Worm (Caenorhabditis elegans): ENCODE data around the gene lin-2.

lin-2 gene

DNA sequence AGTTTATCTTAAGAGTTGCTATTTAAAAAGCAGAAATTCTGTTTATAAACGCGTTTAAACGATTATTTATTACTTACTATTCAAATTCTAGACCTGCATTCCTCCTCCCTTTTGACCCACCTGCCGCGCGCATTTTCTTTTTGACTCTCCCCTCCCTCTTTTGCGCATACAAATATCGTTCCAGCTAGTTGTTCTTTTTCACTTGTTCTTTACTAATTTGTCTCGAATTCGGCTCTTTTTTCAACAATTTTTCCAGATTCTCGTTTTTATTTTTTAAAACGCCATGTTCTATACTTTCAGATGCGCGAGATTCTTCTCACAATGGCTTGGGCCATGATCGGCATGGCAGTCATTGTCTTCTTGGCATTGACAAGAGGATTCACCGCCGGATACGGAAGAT lies 48.5 kb downstream of the lin-2 start, which contains the start of gene F19H6.4:
Gene F19H6.4 (plus strand): TSS at position 301 of the 400 bp plus-strand sequence.
- TF ChIP-seq nhr-28 (tag; optimal IDR thresholded peaks at IDR 0.05) (no peak), tbx-8 (GFP tag; optimal IDR thresholded peaks at IDR 0.05) (no peak), flh-1 (GFP tag; optimal IDR thresholded peaks at IDR 0.05) (no peak), lin-13 (tag; optimal IDR thresholded peaks at IDR 0.05) (no peak), mep-1 (tag; optimal IDR thresholded peaks at IDR 0.05) (no peak), unc-62 (GFP tag; optimal IDR thresholded peaks at IDR 0.05) (no peak), ceh-83 (GFP tag; optimal IDR thresholded peaks at IDR 0.05) (no peak), elt-3 (tag; optimal IDR thresholded peaks at IDR 0.05) (no peak)

DNA sequence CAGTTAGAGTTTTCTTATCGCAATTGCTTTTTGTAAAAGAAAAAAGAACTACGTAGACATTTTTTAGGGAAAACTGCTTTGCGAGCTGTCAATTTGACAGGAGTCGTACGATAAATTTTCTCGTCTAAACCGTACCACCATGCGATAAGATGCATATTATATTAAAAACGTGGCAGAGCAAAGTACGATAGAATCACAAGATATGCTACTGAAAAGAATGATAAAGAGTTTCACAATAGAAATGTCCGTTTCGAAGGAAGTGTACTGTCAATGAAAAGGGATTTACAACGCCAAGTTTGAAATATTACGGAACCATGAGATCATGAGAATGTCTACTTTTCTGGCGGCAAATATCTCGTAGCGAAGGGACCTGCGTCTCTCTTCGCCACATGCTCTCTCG lies 49.0 kb downstream of the lin-2 start, which contains the start of gene F19H6.5:
Gene F19H6.5 (minus strand): TSS at position 101 of the 400 bp plus-strand sequence.
- no peak for TF ChIP-seq elt-3 (tag; optimal IDR thresholded peaks at IDR 0.05)
- no peak for TF ChIP-seq sem-2 (GFP tag; optimal IDR thresholded peaks at IDR 0.05)
- TF ChIP-seq ceh-39 (tag; optimal IDR thresholded peaks at IDR 0.05): no peak
- TF ChIP-seq drap-1 (GFP tag; optimal IDR thresholded peaks at IDR 0.05): no peak

DNA sequence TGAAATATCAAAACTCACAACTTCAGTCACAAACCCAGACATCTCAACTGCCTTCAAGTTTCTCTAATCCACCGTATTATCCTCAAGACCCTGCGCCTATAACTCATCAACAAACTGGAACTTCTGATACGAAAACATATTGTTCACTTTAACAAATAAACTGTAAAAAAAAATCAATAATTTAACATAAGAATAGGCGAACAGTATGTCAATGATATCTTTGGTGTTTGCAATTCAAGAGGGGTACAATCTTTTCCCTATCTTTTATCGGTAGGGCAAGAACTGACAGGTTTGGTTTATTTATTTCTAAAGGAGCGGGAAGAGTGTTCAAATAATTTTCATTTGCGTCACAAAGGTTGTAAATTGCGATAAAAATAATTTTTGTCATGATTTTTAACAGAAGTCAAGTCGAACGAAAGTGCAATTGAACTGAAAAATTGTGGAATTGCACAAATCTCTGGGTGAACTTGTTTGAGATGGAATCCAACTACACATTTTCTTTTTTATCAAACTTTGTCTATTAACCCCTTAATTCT lies 50.8 kb downstream of the lin-2 start:
- TF ChIP-seq ceh-39 (tag; optimal IDR thresholded peaks at IDR 0.05): peak; percentile 36
- TF ChIP-seq flh-1 (GFP tag; optimal IDR thresholded peaks at IDR 0.05): no peak
- TF ChIP-seq ceh-43 (GFP tag; optimal IDR thresholded peaks at IDR 0.05): no peak
- TF ChIP-seq elt-3 (tag; optimal IDR thresholded peaks at IDR 0.05): peak; percentile 67
- TF ChIP-seq pha-4 (tag; optimal IDR thresholded peaks at IDR 0.05): peak; percentile 56
- TF ChIP-seq nhr-2 (tag; optimal IDR thresholded peaks at IDR 0.05): peak; percentile 30
- peak; percentile 63 for TF ChIP-seq drap-1 (GFP tag; optimal IDR thresholded peaks at IDR 0.05)
- TF ChIP-seq cnd-1 (tag; optimal IDR thresholded peaks at IDR 0.05): no peak
- peak; percentile 21 for TF ChIP-seq nhr-28 (tag; optimal IDR thresholded peaks at IDR 0.05)
- no peak for TF ChIP-seq ceh-83 (GFP tag; optimal IDR thresholded peaks at IDR 0.05)
- peak; percentile 7 for TF ChIP-seq unc-120 (tag; optimal IDR thresholded peaks at IDR 0.05; ENCODE audit: poor library complexity, severe bottlenecking)
- peak; percentile 8 for TF ChIP-seq hlh-1 (tag; optimal IDR thresholded peaks at IDR 0.05)
- TF ChIP-seq ztf-11 (tag; optimal IDR thresholded peaks at IDR 0.05): no peak
- TF ChIP-seq nhr-237 (tag; optimal IDR thresholded peaks at IDR 0.05): peak; percentile 99
- peak; percentile 49 for TF ChIP-seq mep-1 (tag; optimal IDR thresholded peaks at IDR 0.05)
- peak; percentile 70 for TF ChIP-seq mab-5 (tag; optimal IDR thresholded peaks at IDR 0.05)
- peak; percentile 61 for TF ChIP-seq unc-62 (GFP tag; optimal IDR thresholded peaks at IDR 0.05)
- TF ChIP-seq ces-1 (GFP tag; optimal IDR thresholded peaks at IDR 0.05): peak; percentile 62
- TF ChIP-seq nhr-76 (tag; optimal IDR thresholded peaks at IDR 0.05): no peak
- TF ChIP-seq lsy-2 (tag; optimal IDR thresholded peaks at IDR 0.05): peak; percentile 81

DNA sequence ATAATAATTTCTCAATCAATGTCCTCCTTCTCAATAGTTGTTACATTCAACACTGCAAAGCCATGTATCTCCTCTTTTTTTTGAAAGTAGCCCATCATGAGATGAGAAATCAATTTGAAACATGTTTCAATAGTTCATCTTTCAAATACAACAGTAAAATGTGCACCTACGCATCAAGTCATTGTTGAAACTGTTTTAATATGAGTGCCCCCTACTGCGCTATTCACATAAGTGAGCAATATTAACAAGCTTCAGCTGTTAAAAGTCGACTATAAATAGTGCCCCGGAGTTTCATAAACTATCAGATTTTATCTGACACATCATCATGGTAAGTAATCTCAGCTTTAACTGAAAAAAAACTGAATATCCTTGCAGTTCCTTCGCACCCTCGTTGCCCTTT lies 53.4 kb downstream of the lin-2 start, which contains the start of the genes nspc-15 and F19H6.6:
Gene nspc-15 (plus strand): TSS at position 301 of the 400 bp plus-strand sequence.
Gene F19H6.6 (plus strand): TSS at position 384 of the 400 bp plus-strand sequence.
- TF ChIP-seq mab-5 (tag; optimal IDR thresholded peaks at IDR 0.05) (no peak), elt-1 (tag; optimal IDR thresholded peaks at IDR 0.05; ENCODE audit: borderline replicate concordance, insufficient read depth) (no peak), snpc-4 (tag; optimal IDR thresholded peaks at IDR 0.05) (no peak), unc-62 (GFP tag; optimal IDR thresholded peaks at IDR 0.05) (no peak), ham-2 (GFP tag; optimal IDR thresholded peaks at IDR 0.05) (no peak), sem-2 (GFP tag; optimal IDR thresholded peaks at IDR 0.05) (no peak), ces-1 (GFP tag; optimal IDR thresholded peaks at IDR 0.05) (no peak), blmp-1 (tag; optimal IDR thresholded peaks at IDR 0.05) (no peak), nhr-2 (tag; optimal IDR thresholded peaks at IDR 0.05) (no peak), flh-1 (GFP tag; optimal IDR thresholded peaks at IDR 0.05) (no peak), ceh-83 (GFP tag; optimal IDR thresholded peaks at IDR 0.05) (no peak)

DNA sequence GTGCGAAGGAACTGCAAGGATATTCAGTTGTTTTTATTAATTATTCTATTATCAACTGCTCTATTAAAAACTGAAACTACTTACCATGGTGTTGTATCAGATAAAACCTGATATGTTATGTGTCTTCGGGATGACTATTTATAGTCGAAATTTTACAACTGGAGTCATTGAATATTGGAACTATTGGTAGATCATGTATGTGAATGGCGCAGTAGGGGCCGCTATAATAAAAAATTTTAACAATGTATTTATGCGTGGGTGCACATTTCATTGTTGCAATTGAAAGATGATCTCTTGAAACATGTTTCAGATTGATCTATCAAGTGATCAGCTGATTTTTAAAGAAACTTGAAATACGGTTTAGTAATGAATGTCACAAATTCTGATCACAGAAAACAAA lies 54.9 kb downstream of the lin-2 start, which contains the start of gene nspc-14:
Gene nspc-14 (minus strand): TSS at position 101 of the 400 bp plus-strand sequence.
- no peak for TF ChIP-seq nhr-28 (tag; optimal IDR thresholded peaks at IDR 0.05)
- no peak for TF ChIP-seq zip-8 (tag; optimal IDR thresholded peaks at IDR 0.05)
- TF ChIP-seq mab-5 (tag; optimal IDR thresholded peaks at IDR 0.05): no peak
- TF ChIP-seq unc-62 (GFP tag; optimal IDR thresholded peaks at IDR 0.05): no peak
- no peak for TF ChIP-seq mep-1 (tag; optimal IDR thresholded peaks at IDR 0.05)

DNA sequence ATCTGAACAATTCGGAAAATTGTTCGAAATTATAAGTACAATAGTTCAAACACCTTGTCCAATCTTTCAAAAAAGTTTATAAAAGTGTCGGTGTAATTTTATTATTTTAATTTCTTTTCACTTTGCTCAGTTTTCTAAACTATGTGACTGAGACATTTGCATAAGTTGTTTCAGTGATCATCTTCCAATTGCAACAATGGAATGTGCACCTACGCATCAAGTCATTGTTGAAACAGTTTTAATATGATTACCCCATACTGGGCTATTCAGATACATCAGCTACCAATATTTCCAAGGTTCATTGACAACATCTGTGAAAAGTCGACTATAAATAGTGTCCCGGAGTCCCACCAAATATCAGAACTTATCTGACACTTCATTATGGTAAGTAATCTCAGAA lies 56.7 kb downstream of the lin-2 start, which contains the start of gene nspc-13:
Gene nspc-13 (plus strand): TSS at position 301 of the 400 bp plus-strand sequence.
- TF ChIP-seq unc-62 (GFP tag; optimal IDR thresholded peaks at IDR 0.05): no peak
- TF ChIP-seq ceh-83 (GFP tag; optimal IDR thresholded peaks at IDR 0.05): no peak
- TF ChIP-seq nhr-2 (tag; optimal IDR thresholded peaks at IDR 0.05): no peak
- no peak for TF ChIP-seq mab-5 (tag; optimal IDR thresholded peaks at IDR 0.05)
- no peak for TF ChIP-seq blmp-1 (tag; optimal IDR thresholded peaks at IDR 0.05)
- no peak for TF ChIP-seq nhr-237 (tag; optimal IDR thresholded peaks at IDR 0.05)

All from whole organism, mixed stage, embryonic.